Worm (Caenorhabditis elegans) whole organism, L3 larva: ENCODE measurements around the gene srw-43.

ENCODE experiments used
- R02D3.7 ChIP-seq: fragments of 150-350 bp; optimal IDR thresholded peaks from 2 replicates; lab custom pipeline; 2014; ENCODE audit warnings: missing biosample characterization, missing genetic modification characterization
- aly-2 ChIP-seq: fragments of 150-350 bp; optimal IDR thresholded peaks from 2 replicates; lab custom pipeline; 2014; ENCODE audit warnings: missing biosample characterization, missing genetic modification characterization
- ama-1 ChIP-seq: fragments of 150-350 bp; optimal IDR thresholded peaks from 2 replicates; lab custom pipeline; 2018
- ceh-16 ChIP-seq: sonication (generic microtip); optimal IDR thresholded peaks from 2 replicates; lab custom pipeline; 2017; ENCODE audit warnings: missing biosample characterization, missing genetic modification characterization
- ceh-28 ChIP-seq: fragments of 150-350 bp; optimal IDR thresholded peaks from 2 replicates; lab custom pipeline; 2014; ENCODE audit warnings: missing biosample characterization, missing genetic modification reagents, missing genetic modification characterization
- ceh-82 ChIP-seq: fragments of 150-350 bp; optimal IDR thresholded peaks from 2 replicates; lab custom pipeline; 2014; ENCODE audit warnings: missing biosample characterization, missing genetic modification characterization
- daf-12 ChIP-seq: fragments of 150-350 bp; optimal IDR thresholded peaks from 2 replicates; lab custom pipeline; 2014; ENCODE audit warnings: missing biosample characterization, missing genetic modification reagents, missing genetic modification characterization
- egl-27 ChIP-seq: sonication (generic microtip); optimal IDR thresholded peaks from 4 replicates; lab custom pipeline; 2017; ENCODE audit warnings: missing biosample characterization, missing genetic modification reagents, missing genetic modification characterization
- egl-5 ChIP-seq: fragments of 150-350 bp; optimal IDR thresholded peaks from 2 replicates; lab custom pipeline; 2017; ENCODE audit warnings: missing biosample characterization, missing genetic modification reagents, missing genetic modification characterization, inconsistent platforms
- elt-1 ChIP-seq: fragments of 150-350 bp; optimal IDR thresholded peaks from 2 replicates; lab custom pipeline; 2014; ENCODE audit warnings: missing biosample characterization, missing genetic modification characterization
- elt-2 ChIP-seq: sonication (generic microtip); optimal IDR thresholded peaks from 2 replicates; lab custom pipeline; 2016; ENCODE audit warnings: missing genetic modification reagents, mild to moderate bottlenecking, missing genetic modification characterization, missing compliant biosample characterization
- elt-3 ChIP-seq, 3 experiments: fragments of 150-350 bp in 1 of 3; sonication (generic microtip) in 2 of 3; optimal IDR thresholded peaks; 2 replicates in 2 of 3; 4 replicates in 1 of 3; lab custom pipeline; 2014 to 2017; ENCODE audit warnings: missing biosample characterization in 3 of 3, missing genetic modification characterization in 3 of 3
- eor-1 ChIP-seq, 2 experiments: fragments of 150-350 bp; optimal IDR thresholded peaks; 2 replicates each; lab custom pipeline; 2014 to 2018; ENCODE audit warnings: missing biosample characterization in 2 of 2, missing genetic modification characterization in 2 of 2
- fkh-10 ChIP-seq: sonication (generic microtip); optimal IDR thresholded peaks from 2 replicates; lab custom pipeline; 2017; ENCODE audit warnings: missing biosample characterization, missing genetic modification reagents, missing genetic modification characterization
- fkh-2 ChIP-seq: fragments of 150-350 bp; optimal IDR thresholded peaks from 2 replicates; lab custom pipeline; 2014; ENCODE audit warnings: missing biosample characterization, missing genetic modification reagents, missing genetic modification characterization
- hmg-11 ChIP-seq: sonication (generic microtip); optimal IDR thresholded peaks from 2 replicates; lab custom pipeline; 2016; ENCODE audit warnings: missing genetic modification characterization, missing compliant biosample characterization
- jun-1 ChIP-seq: fragments of 150-350 bp; optimal IDR thresholded peaks from 2 replicates; lab custom pipeline; 2014; ENCODE audit warnings: missing biosample characterization, missing genetic modification reagents, missing genetic modification characterization
- lin-15B ChIP-seq: fragments of 150-350 bp; optimal IDR thresholded peaks from 2 replicates; lab custom pipeline; 2014; ENCODE audit warnings: missing biosample characterization, missing genetic modification characterization
- lin-39 ChIP-seq: fragments of 150-350 bp; optimal IDR thresholded peaks from 2 replicates; lab custom pipeline; 2018; ENCODE audit warnings: missing biosample characterization, missing genetic modification reagents, missing genetic modification characterization
- lsy-12 ChIP-seq: sonication (generic microtip); optimal IDR thresholded peaks from 2 replicates; lab custom pipeline; 2016; ENCODE audit warnings: mild to moderate bottlenecking, missing genetic modification characterization, missing compliant biosample characterization
- mdl-1 ChIP-seq: fragments of 150-350 bp; optimal IDR thresholded peaks from 2 replicates; lab custom pipeline; 2014; ENCODE audit warnings: missing biosample characterization, missing genetic modification characterization
- mml-1 ChIP-seq: fragments of 150-350 bp; sonication (generic microtip); optimal IDR thresholded peaks from 3 replicates; lab custom pipeline; 2014; ENCODE audit warnings: missing biosample characterization, missing genetic modification characterization
- nfya-1 ChIP-seq: sonication (generic microtip); optimal IDR thresholded peaks from 2 replicates; lab custom pipeline; 2017; ENCODE audit warnings: missing genetic modification characterization, mild to moderate bottlenecking, missing compliant biosample characterization, antibody characterized with exemption, moderate library complexity; ENCODE audit not compliant: insufficient read depth
- nhr-12 ChIP-seq: fragments of 150-350 bp; optimal IDR thresholded peaks from 2 replicates; lab custom pipeline; 2014; ENCODE audit warnings: missing biosample characterization, missing genetic modification characterization
- nhr-23 ChIP-seq: fragments of 150-350 bp; optimal IDR thresholded peaks from 2 replicates; lab custom pipeline; 2014; ENCODE audit warnings: missing biosample characterization, missing genetic modification reagents, missing genetic modification characterization
- nhr-237 ChIP-seq: fragments of 150-350 bp; optimal IDR thresholded peaks from 2 replicates; lab custom pipeline; 2014; ENCODE audit warnings: missing biosample characterization, missing genetic modification characterization
- nhr-25 ChIP-seq: sonication (generic microtip); optimal IDR thresholded peaks from 2 replicates; lab custom pipeline; 2017; ENCODE audit warnings: missing biosample characterization, missing genetic modification characterization
- nhr-28 ChIP-seq: fragments of 150-350 bp; optimal IDR thresholded peaks from 2 replicates; lab custom pipeline; 2014; ENCODE audit warnings: missing biosample characterization, missing genetic modification characterization
- nhr-67 ChIP-seq: fragments of 150-350 bp; optimal IDR thresholded peaks from 2 replicates; lab custom pipeline; 2014; ENCODE audit warnings: missing biosample characterization, missing genetic modification characterization
- pha-4 ChIP-seq: fragments of 150-350 bp; optimal IDR thresholded peaks from 2 replicates; lab custom pipeline; 2014; ENCODE audit warnings: missing biosample characterization, missing genetic modification reagents, missing genetic modification characterization
- pqm-1 ChIP-seq: fragments of 150-350 bp; optimal IDR thresholded peaks from 2 replicates; lab custom pipeline; 2017; ENCODE audit warnings: missing biosample characterization, missing genetic modification characterization, inconsistent platforms
- sea-2 ChIP-seq: fragments of 150-350 bp; sonication (generic microtip); optimal IDR thresholded peaks from 4 replicates; lab custom pipeline; 2014; ENCODE audit warnings: missing biosample characterization, missing genetic modification reagents, missing genetic modification characterization
- skn-1 ChIP-seq: fragments of 150-350 bp; optimal IDR thresholded peaks from 2 replicates; lab custom pipeline; 2014; ENCODE audit warnings: missing biosample characterization, missing genetic modification characterization
- snpc-4 ChIP-seq: fragments of 150-350 bp; optimal IDR thresholded peaks from 2 replicates; lab custom pipeline; 2014; ENCODE audit warnings: missing biosample characterization, missing genetic modification characterization
- tbx-2 ChIP-seq: sonication (generic microtip); optimal IDR thresholded peaks from 2 replicates; lab custom pipeline; 2016; ENCODE audit warnings: mild to moderate bottlenecking, missing genetic modification characterization, missing compliant biosample characterization
- unc-39 ChIP-seq: sonication (generic microtip); optimal IDR thresholded peaks from 4 replicates; lab custom pipeline; 2017; ENCODE audit warnings: missing biosample characterization, missing genetic modification characterization
- unc-62 ChIP-seq: fragments of 150-350 bp; sonication (generic microtip); optimal IDR thresholded peaks from 4 replicates; lab custom pipeline; 2014; ENCODE audit warnings: missing biosample characterization, missing genetic modification reagents, missing genetic modification characterization
- zag-1 ChIP-seq: fragments of 150-350 bp; optimal IDR thresholded peaks from 2 replicates; lab custom pipeline; 2014; ENCODE audit warnings: missing biosample characterization, missing genetic modification characterization
- ztf-11 ChIP-seq: fragments of 150-350 bp; optimal IDR thresholded peaks from 2 replicates; lab custom pipeline; 2014; ENCODE audit warnings: missing biosample characterization, missing genetic modification characterization

srw-43 gene

DNA sequence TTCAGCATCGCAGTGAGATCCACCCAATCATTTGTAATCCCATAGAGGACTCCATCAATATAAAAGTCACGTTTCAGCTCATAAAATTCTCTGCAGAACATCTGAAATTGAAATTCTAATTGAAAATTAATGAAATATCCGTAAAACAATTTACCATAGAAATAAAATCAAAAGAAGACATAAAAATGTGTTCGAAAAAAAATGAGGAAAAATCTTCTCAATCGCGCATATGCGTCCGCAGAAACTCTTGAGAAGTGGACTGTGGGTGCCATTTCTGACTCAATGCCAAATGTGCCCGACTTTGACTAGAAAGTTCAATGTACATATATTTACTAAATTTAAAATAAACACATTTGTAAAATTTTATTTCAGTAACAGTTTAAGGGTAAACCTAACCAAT, 17.4 kb upstream of the srw-43 start, which contains the start of gene F14F8.9:
Gene F14F8.9 (minus strand): TSS at position 101 of the 400 bp plus-strand sequence.
- no peak for TF ChIP-seq pqm-1 (tag; lab: Kevin White, UChicago)
- no peak for TF ChIP-seq tbx-2 (tag; lab: Kevin White, UChicago)
- TF ChIP-seq pha-4 (tag; lab: Kevin White, UChicago), result no peak
- TF ChIP-seq, all 47 proteins: peak for 0

DNA sequence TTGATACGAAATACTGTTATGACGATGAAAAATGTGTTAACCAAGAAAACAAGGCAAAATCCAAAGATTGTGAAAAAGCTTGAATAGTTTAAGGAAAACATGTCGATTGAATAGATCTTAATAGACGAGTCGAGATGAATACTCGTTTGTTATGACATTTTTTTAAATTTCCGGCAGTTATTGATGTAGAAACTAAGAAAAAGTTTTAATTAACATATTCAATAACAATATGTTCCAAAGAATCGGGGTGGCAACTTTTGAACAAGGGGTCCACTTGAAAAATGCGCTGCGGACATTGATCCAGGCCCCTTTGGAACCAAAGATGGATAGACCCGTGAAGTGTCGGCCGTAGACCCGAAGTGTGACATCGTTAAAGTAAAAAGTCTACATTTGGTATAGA, 14.6 kb upstream of the srw-43 start, which contains the start of gene str-61:
Gene str-61 (minus strand): TSS at position 101 of the 400 bp plus-strand sequence.
- TF ChIP-seq elt-2, result no peak
- no peak for TF ChIP-seq nfya-1 (tag; lab: Kevin White, UChicago)
- no peak for TF ChIP-seq lin-15B
- TF ChIP-seq tbx-2 (tag; lab: Kevin White, UChicago), result no peak
- TF ChIP-seq nhr-237 (tag; lab: Kevin White, UChicago), result no peak
- no peak for TF ChIP-seq ceh-16
- no peak for TF ChIP-seq elt-1 (tag; lab: Kevin White, UChicago)
- no peak for TF ChIP-seq ceh-28 (tag; lab: Kevin White, UChicago)
- no peak for TF ChIP-seq sea-2
- TF ChIP-seq ztf-11 (tag; lab: Kevin White, UChicago), result no peak
- TF ChIP-seq daf-12 (tag; lab: Kevin White, UChicago), result no peak
- no peak for TF ChIP-seq unc-62 (GFP tag; lab: Kevin White, UChicago)
- TF ChIP-seq aly-2 (tag; lab: Kevin White, UChicago), result no peak
- no peak for TF ChIP-seq lsy-12 (tag; lab: Kevin White, UChicago)
- TF ChIP-seq egl-27 (tag; lab: Kevin White, UChicago), result no peak
- TF ChIP-seq nhr-28, result no peak
- TF ChIP-seq hmg-11, result no peak
- no peak for TF ChIP-seq R02D3.7 (tag; lab: Kevin White, UChicago)
- no peak for TF ChIP-seq jun-1 (tag; lab: Kevin White, UChicago)

DNA sequence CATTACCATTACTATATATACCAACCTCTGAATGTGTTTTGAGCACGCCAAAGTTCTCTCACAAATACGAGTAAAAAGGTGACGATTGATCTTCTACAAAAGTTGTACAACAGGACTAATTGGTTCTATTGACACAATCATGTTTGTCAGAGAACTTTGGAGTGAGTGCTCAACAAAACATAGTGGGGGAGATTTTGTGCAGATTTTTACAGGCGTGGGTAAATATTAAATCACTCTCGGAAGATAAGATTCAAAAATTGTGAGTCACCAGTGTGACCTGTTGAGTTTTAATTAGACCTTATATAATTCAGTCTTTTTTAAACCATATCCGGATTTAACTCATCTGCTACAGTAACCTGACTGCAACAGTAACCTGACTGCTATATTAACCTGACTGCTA, 13.6 kb upstream of the srw-43 start, which contains the start of gene F14F8.8:
Gene F14F8.8 (minus strand): TSS at position 101 of the 400 bp plus-strand sequence.
- TF ChIP-seq ztf-11 (tag; lab: Kevin White, UChicago) (no peak), nhr-67 (tag; lab: Kevin White, UChicago) (no peak), ceh-82 (tag; lab: Kevin White, UChicago) (no peak), mml-1 (no peak), unc-62 (GFP tag; lab: Kevin White, UChicago) (no peak), sea-2 (no peak)

DNA sequence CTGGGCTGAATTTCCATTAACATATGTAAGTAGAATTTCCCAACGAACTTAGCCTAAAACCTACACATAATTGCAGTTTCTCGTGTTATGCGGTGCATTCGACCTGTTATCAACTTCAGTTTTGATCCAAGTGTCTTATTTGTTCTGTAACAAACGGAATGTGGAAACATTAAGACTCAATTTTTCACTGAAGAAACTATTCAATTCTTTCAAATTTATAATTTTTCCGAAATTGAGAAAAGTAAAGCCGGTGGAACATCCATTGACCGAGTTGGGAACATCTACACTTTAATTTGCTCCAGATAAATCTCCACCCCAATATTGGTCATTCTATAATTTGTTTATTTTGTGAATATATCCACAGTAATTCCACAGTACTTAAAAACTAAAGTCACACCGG, 11.4 kb upstream of the srw-43 start:
- TF ChIP-seq elt-3 (tag; optimal IDR thresholded peaks at IDR 0.05; lab: Kevin White, UChicago) (no peak), nhr-28 (no peak), egl-5 (no peak), sea-2 (no peak), nhr-12 (tag; lab: Kevin White, UChicago) (no peak), nhr-23 (tag; lab: Kevin White, UChicago) (no peak), hmg-11 (no peak), fkh-2 (tag; lab: Kevin White, UChicago) (no peak), pha-4 (tag; lab: Kevin White, UChicago) (no peak), nhr-25 (tag; lab: Kevin White, UChicago) (no peak), eor-1 (tag; optimal IDR thresholded peaks at IDR 0.05; lab: Kevin White, UChicago) (no peak), skn-1 (no peak), mdl-1 (no peak), ceh-82 (tag; lab: Kevin White, UChicago) (no peak), unc-39 (tag; lab: Kevin White, UChicago) (no peak)

DNA sequence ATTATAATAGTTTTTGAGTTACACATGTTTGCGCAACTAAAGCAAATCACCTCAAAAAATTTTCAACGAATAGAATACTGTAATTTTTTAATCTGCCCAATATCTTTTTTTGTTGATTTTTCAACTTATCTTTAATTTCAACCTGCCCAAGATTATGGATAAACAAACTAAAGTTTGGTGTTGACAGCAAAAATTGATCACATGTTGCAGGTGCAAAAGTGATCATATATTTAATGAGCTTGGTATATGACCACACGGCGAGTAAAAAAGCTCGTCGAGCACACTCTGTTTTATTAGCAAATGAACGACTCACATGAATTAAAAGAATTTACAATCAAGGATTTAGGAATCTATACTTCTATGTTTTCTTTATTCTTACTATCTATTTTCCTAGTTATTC, 10.3 kb upstream of the srw-43 start, which contains the start of gene srz-1:
Gene srz-1 (plus strand): TSS at position 301 of the 400 bp plus-strand sequence.
- TF ChIP-seq elt-2 (no peak), nhr-25 (tag; lab: Kevin White, UChicago) (no peak), ztf-11 (tag; lab: Kevin White, UChicago) (no peak), zag-1 (tag; lab: Kevin White, UChicago) (no peak), egl-5 (no peak), snpc-4 (tag; lab: Kevin White, UChicago) (no peak), unc-39 (tag; lab: Kevin White, UChicago) (no peak), nhr-67 (tag; lab: Kevin White, UChicago) (no peak), elt-1 (tag; lab: Kevin White, UChicago) (no peak), lin-39 (tag; lab: Kevin White, UChicago) (no peak), mml-1 (no peak), ama-1 (lab: Kevin White, UChicago) (no peak), eor-1 (tag; optimal IDR thresholded peaks at IDR 0.05; lab: Kevin White, UChicago) (no peak), pqm-1 (tag; lab: Kevin White, UChicago) (no peak), hmg-11 (no peak), ceh-82 (tag; lab: Kevin White, UChicago) (no peak), fkh-10 (GFP tag; lab: Kevin White, UChicago) (no peak)
